Fruit fly (Drosophila melanogaster): ENCODE measurements around the gene Tango4.

Gene Tango4

DNA sequence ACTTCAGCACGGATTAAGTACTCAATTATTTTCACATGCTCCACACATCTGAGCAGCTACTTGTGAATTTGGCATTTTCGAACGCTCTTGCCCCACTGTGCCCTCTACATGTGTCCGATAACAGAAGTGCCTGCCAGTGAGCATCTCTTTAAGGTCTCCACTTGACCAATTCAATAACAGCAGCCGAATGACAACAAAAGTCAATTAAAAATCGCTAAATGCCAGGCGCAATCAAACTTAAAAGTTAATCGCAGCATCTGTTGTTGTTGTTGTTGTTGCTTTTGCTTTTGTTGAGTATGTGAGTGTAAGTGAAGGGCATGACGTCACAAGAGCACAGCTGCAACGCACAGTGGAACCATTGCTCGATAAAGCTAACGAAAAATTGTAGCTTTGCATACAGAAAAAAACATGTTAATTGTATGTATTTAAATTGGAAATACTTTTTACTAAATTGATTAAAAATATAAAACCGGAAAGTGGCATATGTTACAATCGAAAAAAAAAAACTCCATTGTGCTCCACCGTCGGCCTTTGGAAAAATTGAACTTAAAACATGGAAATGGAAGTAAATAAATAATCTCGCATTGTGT, 6.0 kb upstream of the Tango4 start (continued):
- no peak for TF ChIP-seq CG1602 (GFP tag; optimal IDR thresholded peaks at IDR 0.05)
- TF ChIP-seq CG16815 (GFP tag; optimal IDR thresholded peaks at IDR 0.05): no peak
- TF ChIP-seq da (GFP tag; optimal IDR thresholded peaks at IDR 0.05): no peak
- TF ChIP-seq CG2129 (GFP tag; IDR thresholded peaks at IDR 0.05; ENCODE audit: partially characterized antibody): no peak
- no peak for TF ChIP-seq YL-1 (GFP tag; optimal IDR thresholded peaks at IDR 0.05)
- no peak for TF ChIP-seq hkb (optimal IDR thresholded peaks at IDR 0.05)
- TF ChIP-seq hkb (GFP tag; IDR thresholded peaks at IDR 0.05): 0 out of 2 replicates have a peak, but pooled peaks have one; percentile 39
- TF ChIP-seq CG10431 (GFP tag; optimal IDR thresholded peaks at IDR 0.05): no peak
- TF ChIP-seq tap (tag; optimal IDR thresholded peaks at IDR 0.05): no peak
- no peak for TF ChIP-seq NC2α (GFP tag; optimal IDR thresholded peaks at IDR 0.05)
- peak; percentile 1 for TF ChIP-seq fd96Cb (tag; optimal IDR thresholded peaks at IDR 0.05)
- peak; percentile 31; the same call in 1 of the 2 replicates for TF ChIP-seq CG13287 (GFP tag; IDR thresholded peaks at IDR 0.05; ENCODE audit: partially characterized antibody)
- TF ChIP-seq chm (GFP tag; IDR thresholded peaks at IDR 0.05): no peak
- no peak for TF ChIP-seq Trl (optimal IDR thresholded peaks at IDR 0.05)
- TF ChIP-seq Trl (GFP tag; optimal IDR thresholded peaks at IDR 0.05): no peak
- TF ChIP-seq slp2 (GFP tag; optimal IDR thresholded peaks at IDR 0.05): no peak
- no peak for TF ChIP-seq CG6854 (GFP tag; optimal IDR thresholded peaks at IDR 0.05)
- no peak for TF ChIP-seq oc (tag; optimal IDR thresholded peaks at IDR 0.05)
- TF ChIP-seq CoRest (tag; optimal IDR thresholded peaks at IDR 0.05): peak; percentile 15
- no peak for TF ChIP-seq slou (GFP tag; optimal IDR thresholded peaks at IDR 0.05)
- TF ChIP-seq gem (tag; optimal IDR thresholded peaks at IDR 0.05): peak; percentile 56
- no peak for TF ChIP-seq otp (GFP tag; IDR thresholded peaks at IDR 0.05)
- no peak for TF ChIP-seq ATbp (GFP tag; optimal IDR thresholded peaks at IDR 0.05)
- no peak for TF ChIP-seq mld (GFP tag; IDR thresholded peaks at IDR 0.05; ENCODE audit: partially characterized antibody)
- TF ChIP-seq CG17568 (GFP tag; optimal IDR thresholded peaks at IDR 0.05): no peak
- TF ChIP-seq Sry-β (GFP tag; optimal IDR thresholded peaks at IDR 0.05): no peak
- peak; percentile 32; the same call in 1 of the 2 replicates for TF ChIP-seq seq (GFP tag; IDR thresholded peaks at IDR 0.05)
- TF ChIP-seq Sry-δ (GFP tag; optimal IDR thresholded peaks at IDR 0.05): no peak
- TF ChIP-seq Doc3 (GFP tag; IDR thresholded peaks at IDR 0.05; ENCODE audit: partially characterized antibody): no peak
- peak; percentile 57; the same call in 1 of the 3 replicates for TF ChIP-seq ken (GFP tag; IDR thresholded peaks at IDR 0.05)
- no peak for TF ChIP-seq sc (optimal IDR thresholded peaks at IDR 0.05)
- TF ChIP-seq sc (GFP tag; optimal IDR thresholded peaks at IDR 0.05): no peak
- no peak for TF ChIP-seq Vsx1 (GFP tag; optimal IDR thresholded peaks at IDR 0.05)
- TF ChIP-seq CG6813 (GFP tag; optimal IDR thresholded peaks at IDR 0.05): peak; percentile 13
- TF ChIP-seq CG2202 (tag; optimal IDR thresholded peaks at IDR 0.05): no peak
- no peak for TF ChIP-seq Bdp1 (GFP tag; optimal IDR thresholded peaks at IDR 0.05)
- no peak for TF ChIP-seq eyg (GFP tag; optimal IDR thresholded peaks at IDR 0.05)
- TF ChIP-seq CG9797 (GFP tag; optimal IDR thresholded peaks at IDR 0.05): no peak
- TF ChIP-seq CG8359 (GFP tag; optimal IDR thresholded peaks at IDR 0.05; ENCODE audit: borderline replicate concordance): peak; percentile 67
- TF ChIP-seq mam (GFP tag; optimal IDR thresholded peaks at IDR 0.05): no peak
- TF ChIP-seq chinmo (GFP tag; IDR thresholded peaks at IDR 0.05; ENCODE audit: partially characterized antibody): no peak
- TF ChIP-seq HmgZ (tag; optimal IDR thresholded peaks at IDR 0.05): peak; percentile 28
- no peak for TF ChIP-seq CG31388 (GFP tag; optimal IDR thresholded peaks at IDR 0.05)
- TF ChIP-seq gsb (GFP tag; IDR thresholded peaks at IDR 0.05): 0 out of 2 replicates have a peak, but pooled peaks have one; percentile 17
- peak; percentile 16 for TF ChIP-seq CG10209 (GFP tag; optimal IDR thresholded peaks at IDR 0.05)
- TF ChIP-seq CG10274 (GFP tag; optimal IDR thresholded peaks at IDR 0.05): no peak
- peak; percentile 18 for TF ChIP-seq sug (tag; optimal IDR thresholded peaks at IDR 0.05)
- TF ChIP-seq Rx (GFP tag; IDR thresholded peaks at IDR 0.05): peak; percentile 16; the same call in 1 of the 2 replicates
- peak; percentile 2 for TF ChIP-seq exex (tag; optimal IDR thresholded peaks at IDR 0.05)
- no peak for TF ChIP-seq CG31365 (tag; optimal IDR thresholded peaks at IDR 0.05)

Data from whole organism, embryonic.